Fruit fly (Drosophila melanogaster): ENCODE data around the gene CG7017.

CG7017 gene

DNA sequence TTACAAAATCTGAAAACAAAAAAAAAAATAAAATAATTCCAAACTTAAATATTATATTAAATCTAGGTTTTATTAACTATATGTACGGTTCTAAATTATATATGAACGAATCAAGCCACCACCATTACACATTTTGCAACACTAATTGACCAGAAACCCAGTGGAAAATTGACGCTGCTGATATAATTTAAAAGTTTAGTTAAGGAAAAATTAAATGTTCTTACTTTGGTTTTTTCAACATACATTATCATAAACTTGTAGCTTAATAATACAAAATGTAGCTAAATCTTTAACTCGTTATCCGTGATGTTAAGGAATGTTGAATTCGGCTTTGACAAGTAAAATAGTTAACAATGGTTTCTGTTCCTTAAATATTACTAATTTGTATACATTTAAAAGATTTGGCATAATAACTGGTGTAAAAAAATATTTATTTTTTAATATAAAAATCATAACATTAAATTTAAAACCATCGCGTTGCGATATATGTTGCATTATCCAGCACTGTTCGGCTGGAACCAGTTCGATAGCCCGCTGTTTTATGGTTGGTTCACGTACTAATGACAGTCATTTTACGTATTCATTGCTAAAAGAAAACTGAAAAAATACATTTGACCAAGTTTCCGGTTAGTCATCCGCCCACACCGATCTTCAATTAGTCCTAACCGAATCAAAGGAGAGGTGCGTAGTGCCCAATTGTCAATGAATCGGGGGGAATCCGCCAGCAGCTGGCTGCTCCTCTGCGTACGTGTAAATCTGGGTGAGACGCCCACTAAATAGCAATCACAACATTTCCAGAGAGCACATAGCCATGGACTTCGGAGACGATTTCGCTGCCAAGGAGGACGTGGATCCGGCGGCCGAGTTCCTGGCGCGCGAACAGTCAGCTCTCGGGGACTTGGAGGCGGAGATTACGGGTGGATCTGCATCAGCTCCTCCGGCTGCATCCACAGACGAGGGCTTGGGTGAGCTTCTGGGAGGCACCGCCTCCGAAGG lies 30.4 kb upstream of the CG7017 start (continued):
- TF ChIP-seq sc (optimal IDR thresholded peaks at IDR 0.05) (no peak), sc (GFP tag; optimal IDR thresholded peaks at IDR 0.05) (peak; percentile 34), CG1602 (GFP tag; optimal IDR thresholded peaks at IDR 0.05) (peak; percentile 39), CG7372 (GFP tag; IDR thresholded peaks at IDR 0.05) (0 out of 2 replicates have a peak, but pooled peaks have one; percentile 23), CG17612 (GFP tag; IDR thresholded peaks at IDR 0.05) (peak; percentile 29; the same call in 1 of the 2 replicates), Dip3 (GFP tag; optimal IDR thresholded peaks at IDR 0.05) (no peak), CG6689 (GFP tag; IDR thresholded peaks at IDR 0.05) (peak; percentile 63; the same call in 1 of the 2 replicates), CG12155 (GFP tag; optimal IDR thresholded peaks at IDR 0.05) (peak; percentile 62), Atf3 (GFP tag; optimal IDR thresholded peaks at IDR 0.05) (no peak), usp (GFP tag; optimal IDR thresholded peaks at IDR 0.05) (no peak), CG6765 (GFP tag; optimal IDR thresholded peaks at IDR 0.05) (peak; percentile 9), Rfx (GFP tag; IDR thresholded peaks at IDR 0.05) (peak; percentile 63), CG31388 (GFP tag; optimal IDR thresholded peaks at IDR 0.05) (peak; percentile 15), chn (GFP tag; optimal IDR thresholded peaks at IDR 0.05) (no peak), Adf1 (GFP tag; IDR thresholded peaks at IDR 0.05) (no peak; the same call in 1 of the 2 replicates), CG15514 (GFP tag; optimal IDR thresholded peaks at IDR 0.05) (peak; percentile 99), TFAM (GFP tag; optimal IDR thresholded peaks at IDR 0.05) (no peak), CG15479 (GFP tag; optimal IDR thresholded peaks at IDR 0.05) (no peak), Rx (GFP tag; IDR thresholded peaks at IDR 0.05) (0 out of 2 replicates have a peak, but pooled peaks have one; percentile 23), H15 (GFP tag; IDR thresholded peaks at IDR 0.05) (peak; percentile 10; the same call in 1 of the 3 replicates), Dp (GFP tag; optimal IDR thresholded peaks at IDR 0.05) (no peak), Ets97D (GFP tag; optimal IDR thresholded peaks at IDR 0.05) (peak; percentile 5), CG34376 (GFP tag; optimal IDR thresholded peaks at IDR 0.05) (no peak), chif (GFP tag; optimal IDR thresholded peaks at IDR 0.05) (no peak), exex (tag; optimal IDR thresholded peaks at IDR 0.05) (no peak), fd102C (GFP tag; optimal IDR thresholded peaks at IDR 0.05) (no peak), CG11504 (tag; optimal IDR thresholded peaks at IDR 0.05) (peak; percentile 67), ERR (GFP tag; optimal IDR thresholded peaks at IDR 0.05) (no peak), CG2199 (GFP tag; IDR thresholded peaks at IDR 0.05) (no peak), MBD-R2 (GFP tag; IDR thresholded peaks at IDR 0.05) (peak; percentile 44; the same call in 1 of the 2 replicates), CG3726 (GFP tag; IDR thresholded peaks at IDR 0.05) (no peak), CG8924 (tag; optimal IDR thresholded peaks at IDR 0.05) (peak; percentile 64), dimm (GFP tag; IDR thresholded peaks at IDR 0.05) (no peak), CG6854 (GFP tag; optimal IDR thresholded peaks at IDR 0.05) (no peak), esg (GFP tag; conservative IDR thresholded peaks at IDR 0.05) (peak; percentile 25; the same call in 1 of the 2 replicates), sim (GFP tag; IDR thresholded peaks at IDR 0.05) (0 out of 2 replicates have a peak, but pooled peaks have one; percentile 7), Hr3 (GFP tag; optimal IDR thresholded peaks at IDR 0.05) (peak; percentile 65), cato (GFP tag; optimal IDR thresholded peaks at IDR 0.05; ENCODE audit: borderline replicate concordance) (no peak), psq (GFP tag; optimal IDR thresholded peaks at IDR 0.05) (peak; percentile 13), shn (GFP tag; optimal IDR thresholded peaks at IDR 0.05) (no peak), fd64A (GFP tag; optimal IDR thresholded peaks at IDR 0.05) (no peak), CG1529 (GFP tag; optimal IDR thresholded peaks at IDR 0.05) (peak; percentile 3), CG9817 (tag; optimal IDR thresholded peaks at IDR 0.05) (peak; percentile 50), CG12769 (tag; optimal IDR thresholded peaks at IDR 0.05) (no peak), Lhr (GFP tag; optimal IDR thresholded peaks at IDR 0.05) (no peak), CG17568 (GFP tag; optimal IDR thresholded peaks at IDR 0.05) (no peak), nom (GFP tag; optimal IDR thresholded peaks at IDR 0.05) (no peak), CG13296 (GFP tag; optimal IDR thresholded peaks at IDR 0.05) (peak; percentile 63)

Measured in whole organism, embryonic.